Worm (Caenorhabditis elegans) whole organism, L3 larva: ENCODE data around the gene srr-9.

ENCODE experiments used
- R02D3.7 ChIP-seq: fragments of 150-350 bp; optimal IDR thresholded peaks from 2 replicates; lab custom pipeline; 2014; ENCODE audit warnings: missing biosample characterization, missing genetic modification characterization
- ZK546.5 ChIP-seq: sonication (generic microtip); optimal IDR thresholded peaks from 2 replicates; lab custom pipeline; 2017; ENCODE audit warnings: missing biosample characterization, missing genetic modification characterization
- aly-2 ChIP-seq: fragments of 150-350 bp; optimal IDR thresholded peaks from 2 replicates; lab custom pipeline; 2014; ENCODE audit warnings: missing biosample characterization, missing genetic modification characterization
- ceh-16 ChIP-seq: sonication (generic microtip); optimal IDR thresholded peaks from 2 replicates; lab custom pipeline; 2017; ENCODE audit warnings: missing biosample characterization, missing genetic modification characterization
- ceh-9 ChIP-seq: sonication (generic microtip); optimal IDR thresholded peaks from 2 replicates; lab custom pipeline; 2018; ENCODE audit warnings: missing biosample characterization, missing genetic modification characterization
- daf-12 ChIP-seq: fragments of 150-350 bp; optimal IDR thresholded peaks from 2 replicates; lab custom pipeline; 2014; ENCODE audit warnings: missing biosample characterization, missing genetic modification reagents, missing genetic modification characterization
- egl-5 ChIP-seq: fragments of 150-350 bp; optimal IDR thresholded peaks from 2 replicates; lab custom pipeline; 2017; ENCODE audit warnings: missing biosample characterization, missing genetic modification reagents, missing genetic modification characterization, inconsistent platforms
- elt-1 ChIP-seq: fragments of 150-350 bp; optimal IDR thresholded peaks from 2 replicates; lab custom pipeline; 2014; ENCODE audit warnings: missing biosample characterization, missing genetic modification characterization
- eor-1 ChIP-seq, 2 experiments: fragments of 150-350 bp; optimal IDR thresholded peaks; 2 replicates each; lab custom pipeline; 2014 to 2018; ENCODE audit warnings: missing biosample characterization in 2 of 2, missing genetic modification characterization in 2 of 2
- fkh-2 ChIP-seq: fragments of 150-350 bp; optimal IDR thresholded peaks from 2 replicates; lab custom pipeline; 2014; ENCODE audit warnings: missing biosample characterization, missing genetic modification reagents, missing genetic modification characterization
- hmg-11 ChIP-seq: sonication (generic microtip); optimal IDR thresholded peaks from 2 replicates; lab custom pipeline; 2016; ENCODE audit warnings: missing genetic modification characterization, missing compliant biosample characterization
- jun-1 ChIP-seq: fragments of 150-350 bp; optimal IDR thresholded peaks from 2 replicates; lab custom pipeline; 2014; ENCODE audit warnings: missing biosample characterization, missing genetic modification reagents, missing genetic modification characterization
- lin-15B ChIP-seq: fragments of 150-350 bp; optimal IDR thresholded peaks from 2 replicates; lab custom pipeline; 2014; ENCODE audit warnings: missing biosample characterization, missing genetic modification characterization
- lin-39 ChIP-seq: fragments of 150-350 bp; optimal IDR thresholded peaks from 2 replicates; lab custom pipeline; 2018; ENCODE audit warnings: missing biosample characterization, missing genetic modification reagents, missing genetic modification characterization
- lsy-12 ChIP-seq: sonication (generic microtip); optimal IDR thresholded peaks from 2 replicates; lab custom pipeline; 2016; ENCODE audit warnings: mild to moderate bottlenecking, missing genetic modification characterization, missing compliant biosample characterization
- mml-1 ChIP-seq: fragments of 150-350 bp; sonication (generic microtip); optimal IDR thresholded peaks from 3 replicates; lab custom pipeline; 2014; ENCODE audit warnings: missing biosample characterization, missing genetic modification characterization
- nfya-1 ChIP-seq: sonication (generic microtip); optimal IDR thresholded peaks from 2 replicates; lab custom pipeline; 2017; ENCODE audit warnings: missing genetic modification characterization, mild to moderate bottlenecking, missing compliant biosample characterization, antibody characterized with exemption, moderate library complexity; ENCODE audit not compliant: insufficient read depth
- nhr-11 ChIP-seq: fragments of 150-350 bp; optimal IDR thresholded peaks from 2 replicates; lab custom pipeline; 2014; ENCODE audit warnings: missing biosample characterization, missing genetic modification characterization
- nhr-12 ChIP-seq: fragments of 150-350 bp; optimal IDR thresholded peaks from 2 replicates; lab custom pipeline; 2014; ENCODE audit warnings: missing biosample characterization, missing genetic modification characterization
- nhr-23 ChIP-seq: fragments of 150-350 bp; optimal IDR thresholded peaks from 2 replicates; lab custom pipeline; 2014; ENCODE audit warnings: missing biosample characterization, missing genetic modification reagents, missing genetic modification characterization
- nhr-237 ChIP-seq: fragments of 150-350 bp; optimal IDR thresholded peaks from 2 replicates; lab custom pipeline; 2014; ENCODE audit warnings: missing biosample characterization, missing genetic modification characterization
- nhr-25 ChIP-seq: sonication (generic microtip); optimal IDR thresholded peaks from 2 replicates; lab custom pipeline; 2017; ENCODE audit warnings: missing biosample characterization, missing genetic modification characterization
- nhr-28 ChIP-seq: fragments of 150-350 bp; optimal IDR thresholded peaks from 2 replicates; lab custom pipeline; 2014; ENCODE audit warnings: missing biosample characterization, missing genetic modification characterization
- nhr-43 ChIP-seq: sonication (generic microtip); optimal IDR thresholded peaks from 2 replicates; lab custom pipeline; 2016; ENCODE audit warnings: mild to moderate bottlenecking, missing genetic modification characterization, missing compliant biosample characterization; ENCODE audit not compliant: poor library complexity, severe bottlenecking
- nhr-76 ChIP-seq: fragments of 150-350 bp; sonication (generic microtip); optimal IDR thresholded peaks from 5 replicates; lab custom pipeline; 2014; ENCODE audit warnings: missing biosample characterization, missing genetic modification characterization
- pha-4 ChIP-seq: fragments of 150-350 bp; optimal IDR thresholded peaks from 2 replicates; lab custom pipeline; 2014; ENCODE audit warnings: missing biosample characterization, missing genetic modification reagents, missing genetic modification characterization
- pqm-1 ChIP-seq: fragments of 150-350 bp; optimal IDR thresholded peaks from 2 replicates; lab custom pipeline; 2017; ENCODE audit warnings: missing biosample characterization, missing genetic modification characterization, inconsistent platforms
- sea-2 ChIP-seq: fragments of 150-350 bp; sonication (generic microtip); optimal IDR thresholded peaks from 4 replicates; lab custom pipeline; 2014; ENCODE audit warnings: missing biosample characterization, missing genetic modification reagents, missing genetic modification characterization
- skn-1 ChIP-seq: fragments of 150-350 bp; optimal IDR thresholded peaks from 2 replicates; lab custom pipeline; 2014; ENCODE audit warnings: missing biosample characterization, missing genetic modification characterization
- tbx-2 ChIP-seq: sonication (generic microtip); optimal IDR thresholded peaks from 2 replicates; lab custom pipeline; 2016; ENCODE audit warnings: mild to moderate bottlenecking, missing genetic modification characterization, missing compliant biosample characterization
- unc-62 ChIP-seq: fragments of 150-350 bp; sonication (generic microtip); optimal IDR thresholded peaks from 4 replicates; lab custom pipeline; 2014; ENCODE audit warnings: missing biosample characterization, missing genetic modification reagents, missing genetic modification characterization
- ztf-4 ChIP-seq: fragments of 150-350 bp; optimal IDR thresholded peaks from 2 replicates; lab custom pipeline; 2014; ENCODE audit warnings: missing biosample characterization, missing genetic modification characterization

Gene srr-9

DNA sequence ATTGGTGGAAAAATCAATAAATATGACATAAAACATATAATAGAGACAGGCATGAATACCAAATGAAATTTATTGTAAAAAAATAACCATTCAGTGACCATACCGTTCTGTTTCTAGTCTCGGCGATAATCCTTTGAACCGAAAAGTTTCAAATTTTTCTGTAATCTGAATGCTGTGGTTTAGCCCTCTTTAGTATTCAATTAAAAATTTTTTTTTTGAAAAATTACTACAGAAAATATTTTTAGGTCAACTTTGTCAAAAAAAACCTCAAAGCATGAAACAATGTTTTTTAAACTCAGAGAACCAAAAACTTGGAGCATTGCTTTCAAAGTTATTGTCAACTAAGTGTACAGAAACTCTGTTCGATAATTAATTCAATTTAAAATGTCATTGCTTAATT lies 29.3 kb upstream of the srr-9 start, which contains the start of gene ZK105.11:
Gene ZK105.11, minus strand, starts transcription at position 101 of the 400 bp plus-strand sequence.
- TF ChIP-seq lin-39 (tag; lab: Kevin White, UChicago) (no peak), nhr-28 (tag; lab: Kevin White, UChicago) (no peak)

ce11 chrV:7713072-7713471 lies 24.7 kb upstream of the srr-9 start, which contains the start of gene ZK105.13:
Gene ZK105.13, minus strand, starts transcription at chrV:7713172.
- TF ChIP-seq ceh-9 (tag; lab: Kevin White, UChicago) = no peak
- no peak for TF ChIP-seq R02D3.7 (tag; lab: Kevin White, UChicago)
- TF ChIP-seq nhr-76 (tag; lab: Kevin White, UChicago) = no peak
- TF ChIP-seq pha-4 = no peak
- no peak for TF ChIP-seq unc-62 (GFP tag; lab: Kevin White, UChicago)
- no peak for TF ChIP-seq nhr-25 (tag; lab: Kevin White, UChicago)
- TF ChIP-seq hmg-11 = no peak
- TF ChIP-seq nhr-11 (tag; lab: Kevin White, UChicago) = no peak
- no peak for TF ChIP-seq fkh-2
- no peak for TF ChIP-seq tbx-2
- no peak for TF ChIP-seq nhr-28 (tag; lab: Kevin White, UChicago)
- no peak for TF ChIP-seq nhr-12 (tag; lab: Kevin White, UChicago)
- no peak for TF ChIP-seq eor-1 (tag; optimal IDR thresholded peaks at IDR 0.05; lab: Kevin White, UChicago)
- TF ChIP-seq nhr-23 (tag; lab: Kevin White, UChicago) = no peak
- TF ChIP-seq, all 47 proteins: peak for 0

- TF ChIP-seq R02D3.7 (tag; lab: Kevin White, UChicago) (no peak), fkh-2 (no peak), ZK546.5 (no peak), nhr-25 (tag; lab: Kevin White, UChicago) (no peak)
Measured at ce11 chrV:7713691-7714090, 24.1 kb upstream of the srr-9 start, which contains the start of gene ZK105.1. Gene ZK105.1, plus strand, starts transcription at chrV:7713991.

- no peak for TF ChIP-seq lin-15B (tag; lab: Kevin White, UChicago)
- TF ChIP-seq mml-1 (tag; lab: Kevin White, UChicago) = no peak
- TF ChIP-seq sea-2 = no peak
- no peak for TF ChIP-seq skn-1 (tag; lab: Kevin White, UChicago)
- TF ChIP-seq aly-2 (tag; lab: Kevin White, UChicago) = no peak
Measured at ce11 chrV:7716034-7716433, 21.8 kb upstream of the srr-9 start, which contains the start of gene ZK105.12. Gene ZK105.12, minus strand, starts transcription at chrV:7716134.

DNA sequence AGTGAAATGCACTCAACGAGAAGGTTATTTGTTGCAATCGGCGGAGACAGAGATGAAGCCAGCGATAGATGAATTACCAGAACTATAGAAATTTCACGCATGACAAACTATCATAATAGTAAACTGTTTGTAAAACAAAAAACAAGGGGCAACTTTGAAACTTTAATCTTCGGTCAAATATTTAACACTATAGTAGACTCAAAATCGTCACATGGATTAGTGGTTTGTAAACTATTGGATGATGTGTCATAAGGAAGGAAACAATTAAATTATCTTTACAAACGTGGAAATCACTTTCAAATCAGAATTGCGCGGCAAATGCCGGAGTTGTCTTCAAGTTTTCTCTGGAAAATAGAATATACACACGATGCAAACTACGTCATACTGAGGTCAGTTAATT lies 20.2 kb upstream of the srr-9 start, which contains the start of gene ZK105.5:
Gene ZK105.5, minus strand, starts transcription at position 101 of the 400 bp plus-strand sequence.
- TF ChIP-seq lin-39 (tag; lab: Kevin White, UChicago) = no peak
- TF ChIP-seq ZK546.5 = no peak
- no peak for TF ChIP-seq jun-1 (tag; lab: Kevin White, UChicago)
- TF ChIP-seq nhr-76 (tag; lab: Kevin White, UChicago) = no peak
- TF ChIP-seq, all 47 proteins: peak for 0

DNA sequence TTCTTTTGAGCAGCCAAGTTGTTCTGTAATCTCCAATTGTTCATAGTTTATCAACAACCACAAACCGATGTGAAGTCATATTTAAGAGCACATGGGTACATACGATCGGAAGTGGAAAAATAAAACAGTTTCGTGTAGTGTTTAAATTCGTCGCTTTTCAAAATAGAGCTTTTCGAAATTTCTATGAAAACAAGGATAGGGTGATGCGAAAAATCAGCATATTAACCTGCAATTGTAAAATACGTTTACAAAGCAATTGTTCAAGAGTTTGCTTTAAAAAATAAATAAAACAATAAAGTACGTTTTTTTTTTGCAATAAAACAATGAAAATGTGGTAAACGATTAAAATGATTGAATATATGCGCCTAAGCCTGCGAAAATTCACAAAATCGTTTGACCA lies 15.9 kb upstream of the srr-9 start, which contains the start of gene ZK105.14:
Gene ZK105.14, minus strand, starts transcription at position 101 of the 400 bp plus-strand sequence.
- no peak for TF ChIP-seq elt-1 (tag; lab: Kevin White, UChicago)
- TF ChIP-seq nhr-12 (tag; lab: Kevin White, UChicago) = no peak
- TF ChIP-seq lin-15B (tag; lab: Kevin White, UChicago) = no peak
- no peak for TF ChIP-seq nhr-28 (tag; lab: Kevin White, UChicago)
- no peak for TF ChIP-seq eor-1 (tag; optimal IDR thresholded peaks at IDR 0.05; lab: Kevin White, UChicago)
- no peak for TF ChIP-seq ceh-16 (tag; lab: Kevin White, UChicago)

- TF ChIP-seq pqm-1 (tag; lab: Kevin White, UChicago) (no peak), nhr-43 (tag; lab: Kevin White, UChicago) (no peak), lsy-12 (tag; lab: Kevin White, UChicago) (no peak), ceh-9 (tag; lab: Kevin White, UChicago) (no peak), daf-12 (tag; lab: Kevin White, UChicago) (no peak), skn-1 (tag; lab: Kevin White, UChicago) (no peak), ztf-4 (tag; lab: Kevin White, UChicago) (no peak), ceh-16 (tag; lab: Kevin White, UChicago) (no peak), nhr-237 (tag; lab: Kevin White, UChicago) (no peak), sea-2 (no peak), lin-15B (tag; lab: Kevin White, UChicago) (no peak), nfya-1 (no peak), egl-5 (tag; lab: Kevin White, UChicago) (no peak), nhr-28 (tag; lab: Kevin White, UChicago) (no peak)
Measured at ce11 chrV:7723967-7724544, 13.8 kb upstream of the srr-9 start, which contains the start of the genes ZK105.6 and ZK105.8. Gene ZK105.6, minus strand, starts transcription at chrV:7724067. Gene ZK105.8, plus strand, starts transcription at chrV:7724494.
